Worm (Caenorhabditis elegans): ENCODE measurements around the gene F33E11.2.
A peak's percentile ranks its signal among the peaks of the same experiment; 100 is the strongest.

F33E11.2 gene

DNA sequence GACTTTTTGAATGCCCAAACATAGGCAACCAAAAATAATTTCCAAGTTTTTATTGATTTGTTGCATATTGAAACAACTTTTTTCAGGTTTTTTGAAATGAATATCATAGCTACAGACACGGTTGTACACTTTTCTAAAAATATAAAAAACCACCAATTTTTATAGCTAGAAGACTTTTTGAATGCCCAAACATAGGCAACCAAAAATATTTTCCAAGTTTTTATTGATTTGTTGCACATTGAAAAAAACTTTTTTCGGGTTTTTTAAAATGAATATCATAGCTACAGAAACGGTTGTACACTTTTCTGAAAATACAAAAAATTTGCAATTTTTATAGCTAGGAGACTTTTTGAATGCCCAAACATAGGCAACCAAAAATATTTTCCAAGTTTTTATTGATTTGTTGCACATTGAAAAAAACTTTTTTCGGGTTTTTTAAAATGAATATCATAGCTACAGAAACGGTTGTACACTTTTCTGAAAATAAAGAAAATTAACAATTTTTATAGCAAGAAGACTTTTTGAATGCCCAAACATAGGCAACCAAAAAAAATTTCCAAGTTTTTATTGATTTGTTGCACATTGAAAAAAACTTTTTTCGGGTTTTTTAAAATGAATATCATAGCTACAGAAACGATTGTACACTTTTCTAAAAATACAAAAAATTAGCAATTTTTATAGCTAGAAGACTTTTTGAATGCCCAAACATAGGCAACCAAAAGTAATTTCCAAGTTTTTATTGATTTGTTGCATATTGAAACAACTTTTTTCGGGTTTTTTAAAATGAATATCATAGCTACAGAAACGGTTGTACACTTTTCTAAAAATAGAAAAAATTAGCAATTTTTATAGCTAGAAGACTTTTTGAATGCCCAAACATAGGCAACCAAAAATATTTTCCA, 32.4 kb upstream of the F33E11.2 start:
- peak; percentile 51 for TF ChIP-seq R02D3.7 (tag; optimal IDR thresholded peaks at IDR 0.05)
- peak in 1 of 2 experiments; percentile 52 for TF ChIP-seq mdl-1 (tag; optimal IDR thresholded peaks at IDR 0.05)

ce11 chrV:268007-268406, 29.7 kb upstream of the F33E11.2 start, which contains the start of gene lgc-26:
Gene lgc-26 (plus strand): TSS chrV:268307.
- TF ChIP-seq nhr-10 (tag; optimal IDR thresholded peaks at IDR 0.05) (no peak), C34F6.9 (tag; optimal IDR thresholded peaks at IDR 0.05) (no peak), snpc-4 (tag; optimal IDR thresholded peaks at IDR 0.05) (no peak), nhr-25 (tag; optimal IDR thresholded peaks at IDR 0.05) (no peak), crh-2 (tag; optimal IDR thresholded peaks at IDR 0.05) (no peak), nhr-11 (tag; optimal IDR thresholded peaks at IDR 0.05) (no peak), zag-1 (tag; optimal IDR thresholded peaks at IDR 0.05) (no peak), skn-1 (tag; optimal IDR thresholded peaks at IDR 0.05) (no peak), nhr-77 (tag; optimal IDR thresholded peaks at IDR 0.05) (no peak), nhr-237 (tag; optimal IDR thresholded peaks at IDR 0.05) (no peak), ztf-1 (GFP tag; conservative IDR thresholded peaks at IDR 0.05) (no peak), ama-1 (optimal IDR thresholded peaks at IDR 0.05) (no peak), ztf-4 (tag; optimal IDR thresholded peaks at IDR 0.05) (no peak), ceh-82 (tag; optimal IDR thresholded peaks at IDR 0.05) (no peak), nhr-129 (tag; optimal IDR thresholded peaks at IDR 0.05) (no peak), lin-39 (tag; optimal IDR thresholded peaks at IDR 0.05) (no peak)

DNA sequence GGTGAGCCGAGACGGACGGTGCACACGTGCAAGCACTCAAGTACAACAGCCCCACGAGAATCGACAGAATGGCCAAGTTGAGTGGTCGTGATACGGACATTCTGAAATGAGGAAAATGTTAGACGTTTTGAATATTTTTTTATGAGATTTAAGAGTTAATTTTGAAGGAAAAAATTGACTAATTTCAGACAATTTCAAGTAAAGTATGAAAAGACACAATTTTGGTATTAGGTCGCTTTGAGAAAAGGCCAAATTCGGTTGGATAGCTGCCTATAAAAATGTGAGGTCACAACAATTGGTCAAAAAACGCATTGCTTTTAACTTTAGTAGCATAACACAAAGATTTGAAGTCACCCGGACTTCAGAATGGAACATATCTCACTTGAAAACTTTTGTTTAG, 24.9 kb upstream of the F33E11.2 start, which contains the start of gene nlp-70:
Gene nlp-70, minus strand, starts transcription at position 101 of the 400 bp plus-strand sequence.
- TF ChIP-seq egl-27 (tag; optimal IDR thresholded peaks at IDR 0.05) (no peak), sma-3 (GFP tag; optimal IDR thresholded peaks at IDR 0.05) (no peak)

DNA sequence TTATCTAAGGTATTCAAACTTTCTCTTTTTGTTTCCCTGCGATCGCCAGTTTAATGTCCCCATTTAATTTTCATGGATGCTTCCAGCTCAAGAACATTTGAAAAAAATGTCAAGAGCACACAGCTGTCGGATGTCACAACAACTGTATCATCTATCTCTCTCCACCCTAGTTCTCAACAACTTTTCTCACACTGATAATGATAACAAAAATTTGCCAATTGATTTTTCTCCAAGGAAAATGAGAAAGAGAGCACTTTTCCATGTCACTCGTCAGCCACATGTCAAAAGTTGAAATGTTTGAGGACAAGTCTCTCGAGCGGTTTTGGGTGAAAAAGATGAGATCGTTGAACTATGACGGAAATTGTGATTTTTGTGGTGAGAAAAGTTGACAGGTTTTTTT, 16.6 kb upstream of the F33E11.2 start:
- TF ChIP-seq dmd-4 (tag; optimal IDR thresholded peaks at IDR 0.05) (no peak), sma-9 (GFP tag; optimal IDR thresholded peaks at IDR 0.05) (peak; percentile 37), sma-9 (tag; optimal IDR thresholded peaks at IDR 0.05) (no peak), ama-1 (optimal IDR thresholded peaks at IDR 0.05) (no peak), lsy-2 (tag; optimal IDR thresholded peaks at IDR 0.05) (peak in 1 of 2 experiments; percentile 27), F13H6.1 (tag; optimal IDR thresholded peaks at IDR 0.05) (peak; percentile 67), nhr-129 (tag; optimal IDR thresholded peaks at IDR 0.05) (peak; percentile 53), R02D3.7 (tag; optimal IDR thresholded peaks at IDR 0.05) (no peak), C34F6.9 (tag; optimal IDR thresholded peaks at IDR 0.05) (peak; percentile 44)

DNA sequence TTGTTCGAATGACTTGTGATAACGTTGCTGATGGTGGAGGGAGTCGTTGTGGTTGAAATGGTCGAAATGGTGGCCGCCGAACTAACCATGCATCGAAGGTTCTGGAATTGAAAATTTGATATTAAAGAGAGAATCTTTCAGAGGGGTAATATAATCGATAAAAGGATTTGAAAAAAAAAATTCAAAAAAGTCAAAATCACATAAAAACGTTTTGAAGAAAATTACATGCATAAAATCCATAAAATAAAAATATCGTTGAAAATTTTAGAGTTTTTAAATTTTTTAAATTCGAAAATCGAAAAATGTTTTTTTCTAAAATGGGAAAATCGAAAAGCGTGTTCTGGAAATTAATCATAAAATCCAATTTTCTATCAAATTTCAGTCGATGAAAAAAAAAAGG, 16.1 kb upstream of the F33E11.2 start, which contains the start of gene npr-5:
Gene npr-5, minus strand, starts transcription at position 101 of the 400 bp plus-strand sequence.
- TF ChIP-seq nhr-23 (tag; optimal IDR thresholded peaks at IDR 0.05) (no peak), crh-2 (tag; optimal IDR thresholded peaks at IDR 0.05) (no peak), mbf-1 (tag; optimal IDR thresholded peaks at IDR 0.05) (no peak), sem-4 (tag; optimal IDR thresholded peaks at IDR 0.05) (no peak), ztf-4 (tag; optimal IDR thresholded peaks at IDR 0.05) (no peak), peb-1 (tag; optimal IDR thresholded peaks at IDR 0.05) (no peak), ZK546.5 (tag; optimal IDR thresholded peaks at IDR 0.05) (no peak), nhr-77 (tag; optimal IDR thresholded peaks at IDR 0.05) (no peak), C34F6.9 (tag; optimal IDR thresholded peaks at IDR 0.05) (no peak), lin-39 (tag; optimal IDR thresholded peaks at IDR 0.05) (no peak), gmeb-1 (tag; optimal IDR thresholded peaks at IDR 0.05) (no peak), nhr-12 (tag; optimal IDR thresholded peaks at IDR 0.05) (no peak)

- TF ChIP-seq sem-4 (tag; optimal IDR thresholded peaks at IDR 0.05) (no peak), fos-1 (tag; optimal IDR thresholded peaks at IDR 0.05) (no peak), nhr-25 (tag; optimal IDR thresholded peaks at IDR 0.05) (no peak), unc-39 (tag; optimal IDR thresholded peaks at IDR 0.05) (no peak), gmeb-1 (tag; optimal IDR thresholded peaks at IDR 0.05) (no peak), ztf-11 (tag; optimal IDR thresholded peaks at IDR 0.05) (no peak), lin-13 (GFP tag; optimal IDR thresholded peaks at IDR 0.05) (no peak), nhr-77 (tag; optimal IDR thresholded peaks at IDR 0.05) (no peak), skn-1 (tag; optimal IDR thresholded peaks at IDR 0.05) (no peak), nhr-23 (tag; optimal IDR thresholded peaks at IDR 0.05) (no peak), nhr-10 (tag; optimal IDR thresholded peaks at IDR 0.05) (no peak), alr-1 (tag; optimal IDR thresholded peaks at IDR 0.05) (no peak)
These were observed 13.8 kb upstream of the F33E11.2 start for ce11 chrV:283953-284352.
